Worm (Caenorhabditis elegans) whole organism, L3 larva: ENCODE results near the gene Y39B6A.7.

Source experiments
- ceh-28 ChIP-seq: fragments of 150-350 bp; optimal IDR thresholded peaks from 2 replicates; lab custom pipeline; 2014; ENCODE audit warnings: missing biosample characterization, missing genetic modification reagents, missing genetic modification characterization
- elt-1 ChIP-seq: fragments of 150-350 bp; optimal IDR thresholded peaks from 2 replicates; lab custom pipeline; 2014; ENCODE audit warnings: missing biosample characterization, missing genetic modification characterization

ce11 chrV:19152328-19152727, 3.4 kb upstream of the Y39B6A.7 start, which contains the start of gene Y39B6A.69:
- TF ChIP-seq elt-1 (tag; lab: Kevin White, UChicago) (no peak), ceh-28 (no peak)
